Fruit fly (Drosophila melanogaster) whole organism, pupa: ENCODE results near the gene Bmcp.

Experiments
- CG14655 ChIP-seq: fragments of 200-800 bp; sonication (Bioruptor generic); optimal IDR thresholded peaks from 3 replicates; lab custom pipeline; 2017; ENCODE audit warnings: mild to moderate bottlenecking, missing biosample characterization, missing genetic modification reagents, missing genetic modification characterization
- CG15710 ChIP-seq: fragments of 200-800 bp; sonication (Bioruptor generic); optimal IDR thresholded peaks from 2 replicates; lab custom pipeline; 2018; ENCODE audit warnings: missing biosample characterization, mild to moderate bottlenecking, missing genetic modification characterization, moderate library complexity

DNA sequence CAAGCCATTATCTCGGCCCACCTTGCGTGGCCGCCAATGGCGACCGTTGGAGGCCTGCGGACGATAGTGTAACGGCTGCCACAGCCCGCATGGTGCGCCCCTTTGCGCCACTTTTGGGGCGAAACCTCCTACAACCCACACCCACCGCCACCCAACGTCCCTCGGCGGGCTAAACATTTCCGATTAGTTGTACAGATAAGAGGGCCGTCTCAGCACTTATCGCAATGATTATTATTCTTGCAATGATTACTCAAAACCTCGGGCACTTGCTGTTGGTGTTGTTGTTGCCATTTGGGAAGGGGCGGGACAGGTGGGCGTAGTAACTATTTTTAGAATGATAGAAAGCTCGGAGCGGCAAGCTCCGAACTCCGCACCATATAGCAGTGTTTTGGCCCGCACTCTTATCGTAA, 51.9 kb downstream of the Bmcp start:
- no peak for TF ChIP-seq CG15710 (tag; lab: Kevin White, UChicago)
- no peak for TF ChIP-seq CG14655 (GFP tag; lab: Kevin White, UChicago)
